Worm (Caenorhabditis elegans): ENCODE results near the gene R52.4.

Gene R52.4

ce11 chrII:2058985-2059384 lies 49.2 kb downstream of the R52.4 start, which contains the start of gene F07E5.5:
Gene F07E5.5, minus strand, starts transcription at chrII:2059070.
- TF ChIP-seq unc-62 (GFP tag; optimal IDR thresholded peaks at IDR 0.05), result no peak

All from whole organism, dauer.